Worm (Caenorhabditis elegans) whole organism, early embryonic: Measurements from ENCODE around the gene nep-11.

Experiments used
- B0310.2 ChIP-seq: sonication (generic microtip); optimal IDR thresholded peaks from 2 replicates; lab custom pipeline; 2016; ENCODE audit warnings: mild to moderate bottlenecking, missing genetic modification characterization, missing compliant biosample characterization
- ama-1 ChIP-seq: fragments of 150-350 bp; optimal IDR thresholded peaks from 2 replicates; lab custom pipeline; 2014
- ets-7 ChIP-seq: sonication (generic microtip); optimal IDR thresholded peaks from 2 replicates; lab custom pipeline; 2016; ENCODE audit warnings: missing genotype, missing genetic modification characterization, missing compliant biosample characterization
- flt-1 ChIP-seq: fragments of 200-800 bp; sonication (Bioruptor generic); IDR thresholded peaks from 2 replicates; pipeline ENCODE4 v1.3.6; 2022; ENCODE audit warnings: missing genetic modification characterization, missing compliant biosample characterization
- hmg-4 ChIP-seq: fragments of 200-800 bp; sonication (Bioruptor generic); optimal IDR thresholded peaks from 2 replicates; lab custom pipeline; 2018; ENCODE audit warnings: mild to moderate bottlenecking, missing genetic modification characterization, missing compliant biosample characterization
- tbx-37 ChIP-seq: fragments of 200-800 bp; sonication (Bioruptor generic); conservative IDR thresholded peaks from 2 replicates; pipeline ENCODE4 v1.3.6; 2022; ENCODE audit warnings: missing genetic modification reagents, missing genetic modification characterization, missing compliant biosample characterization

- TF ChIP-seq B0310.2 (tag; lab: Kevin White, UChicago) = no peak
- TF ChIP-seq hmg-4 (GFP tag; lab: Kevin White, UChicago) = no peak
- TF ChIP-seq tbx-37 (GFP tag; lab: Robert Waterston, UW) = no peak
- no peak for TF ChIP-seq ama-1 (lab: Kevin White, UChicago)
- no peak for TF ChIP-seq ets-7 (tag; lab: Kevin White, UChicago)
- TF ChIP-seq flt-1 (GFP tag; lab: Robert Waterston, UW) = no peak
Observed at ce11 chrII:3443154-3443553, 17.8 kb upstream of the nep-11 start, which contains the start of gene C16C8.22.
